Worm (Caenorhabditis elegans) whole organism, L4/young adult: Measurements from ENCODE around the gene E04F6.6.

ENCODE experiments used
- W03F9.2 ChIP-seq: fragments of 150-350 bp; optimal IDR thresholded peaks from 2 replicates; lab custom pipeline; 2014; ENCODE audit warnings: missing biosample characterization, missing genetic modification characterization
- him-1 ChIP-seq: sonication (generic microtip); optimal IDR thresholded peaks from 2 replicates; lab custom pipeline; 2016; ENCODE audit warnings: missing genotype, missing genetic modification reagents, missing genetic modification characterization, missing compliant biosample characterization

ce11 chrII:7157415-7157814 is 42.0 kb downstream of the E04F6.6 start:
- no peak for TF ChIP-seq him-1 (tag; lab: Kevin White, UChicago)
- TF ChIP-seq W03F9.2 (tag; lab: Kevin White, UChicago) = no peak
